Worm (Caenorhabditis elegans) whole organism, L1 larva: ENCODE results near the gene mttu-1.
"Not testable (repeated sequence)": the region's sequence is repeated elsewhere in the genome, so short reads cannot be mapped to it uniquely, and the experiment has no call there.

Source experiments
- ama-1 ChIP-seq: fragments of 150-350 bp; optimal IDR thresholded peaks from 2 replicates; lab custom pipeline; 2014
- elt-3 ChIP-seq, 6 experiments: fragments of 150-350 bp in 1 of 6; sonication (generic microtip); optimal IDR thresholded peaks; 2 replicates each; lab custom pipeline; 2017 to 2018; ENCODE audit warnings: missing biosample characterization in 6 of 6, missing genetic modification characterization in 6 of 6, inconsistent platforms in 1 of 6
- jun-1 ChIP-seq: fragments of 150-350 bp; optimal IDR thresholded peaks from 2 replicates; lab custom pipeline; 2014; ENCODE audit warnings: missing biosample characterization, missing genetic modification reagents, missing genetic modification characterization
- mep-1 ChIP-seq: fragments of 150-350 bp; optimal IDR thresholded peaks from 2 replicates; lab custom pipeline; 2014; ENCODE audit warnings: missing biosample characterization, missing genetic modification characterization
- nhr-237 ChIP-seq: fragments of 150-350 bp; optimal IDR thresholded peaks from 2 replicates; lab custom pipeline; 2014; ENCODE audit warnings: missing biosample characterization, missing genetic modification characterization
- nhr-90 ChIP-seq: sonication (generic microtip); optimal IDR thresholded peaks from 2 replicates; lab custom pipeline; 2016; ENCODE audit warnings: mild to moderate bottlenecking, missing genetic modification characterization, missing compliant biosample characterization; ENCODE audit not compliant: poor library complexity
- unc-62 ChIP-seq: fragments of 150-350 bp; optimal IDR thresholded peaks from 2 replicates; lab custom pipeline; 2014; ENCODE audit warnings: missing biosample characterization, missing genetic modification reagents, missing genetic modification characterization

- not testable (repeated sequence) for TF ChIP-seq nhr-237 (tag; lab: Kevin White, UChicago); nhr-90 (tag; lab: Kevin White, UChicago); jun-1 (tag; lab: Kevin White, UChicago); unc-62; elt-3 (tag; optimal IDR thresholded peaks at IDR 0.05; lab: Kevin White, UChicago); mep-1 (tag; lab: Kevin White, UChicago); ama-1 (lab: Kevin White, UChicago)
These were observed 43.0 kb downstream of the mttu-1 start, which contains the start of gene C05C12.1 for ce11 chrIV:11253689-11254088.
